Fruit fly (Drosophila melanogaster) whole organism, embryonic: ENCODE results near the gene CG8349.

Experiments used
- ATbp ChIP-seq: fragments of 200-800 bp; sonication (Bioruptor generic); optimal IDR thresholded peaks from 2 replicates; lab custom pipeline; 2017; ENCODE audit warnings: missing biosample characterization, mild to moderate bottlenecking, missing genetic modification characterization, missing genetic modification reagents
- CG10209 ChIP-seq: fragments of 200-800 bp; sonication (Bioruptor generic); optimal IDR thresholded peaks from 3 replicates; lab custom pipeline; 2017; ENCODE audit warnings: missing biosample characterization, mild to moderate bottlenecking, missing genetic modification characterization, missing genetic modification reagents
- CG14710 ChIP-seq: fragments of 200-800 bp; sonication (Bioruptor generic); optimal IDR thresholded peaks from 3 replicates; lab custom pipeline; 2019; ENCODE audit warnings: missing biosample characterization, mild to moderate bottlenecking, missing genetic modification characterization, moderate library complexity
- CG15011 ChIP-seq: fragments of 200-800 bp; sonication (Bioruptor generic); optimal IDR thresholded peaks from 3 replicates; lab custom pipeline; 2018; ENCODE audit warnings: missing biosample characterization, mild to moderate bottlenecking, missing genetic modification characterization
- CG15073 ChIP-seq: fragments of 200-800 bp; sonication (Bioruptor generic); optimal IDR thresholded peaks from 2 replicates; lab custom pipeline; 2016; ENCODE audit warnings: missing biosample characterization, missing genetic modification characterization
- CG1529 ChIP-seq: fragments of 200-800 bp; sonication (Bioruptor generic); optimal IDR thresholded peaks from 3 replicates; lab custom pipeline; 2018; ENCODE audit warnings: missing biosample characterization, missing genetic modification characterization
- CG16815 ChIP-seq: fragments of 200-800 bp; sonication (Bioruptor generic); optimal IDR thresholded peaks from 3 replicates; lab custom pipeline; 2017; ENCODE audit warnings: missing biosample characterization, mild to moderate bottlenecking, missing genetic modification characterization
- CG17359 ChIP-seq: fragments of 200-800 bp; sonication (Bioruptor generic); optimal IDR thresholded peaks from 3 replicates; lab custom pipeline; 2018; ENCODE audit warnings: missing biosample characterization, mild to moderate bottlenecking, missing genetic modification characterization, moderate library complexity
- CG2678 ChIP-seq: fragments of 200-800 bp; sonication (Bioruptor generic); optimal IDR thresholded peaks from 3 replicates; lab custom pipeline; 2019; ENCODE audit warnings: missing biosample characterization, mild to moderate bottlenecking, missing genetic modification characterization, moderate library complexity
- CG3163 ChIP-seq: fragments of 200-800 bp; sonication (Bioruptor generic); optimal IDR thresholded peaks from 3 replicates; lab custom pipeline; 2016; ENCODE audit warnings: missing biosample characterization, missing genetic modification characterization
- CG3281 ChIP-seq: fragments of 200-800 bp; sonication (Bioruptor generic); optimal IDR thresholded peaks from 3 replicates; lab custom pipeline; 2017; ENCODE audit warnings: missing biosample characterization, mild to moderate bottlenecking, missing genetic modification characterization
- CG34224 ChIP-seq: fragments of 200-800 bp; sonication (Bioruptor generic); IDR thresholded peaks from 3 replicates; pipeline ENCODE4 v1.3.6; 2022; ENCODE audit warnings: missing biosample characterization, missing genetic modification characterization; ENCODE audit not compliant: partially characterized antibody
- CG3726 ChIP-seq: fragments of 200-800 bp; sonication (Bioruptor generic); IDR thresholded peaks from 3 replicates; pipeline ENCODE4, ENCODE4 v1.3.6; 2022; ENCODE audit warnings: missing biosample characterization, missing genetic modification characterization
- CG5180 ChIP-seq: fragments of 200-800 bp; sonication (Bioruptor generic); optimal IDR thresholded peaks from 3 replicates; lab custom pipeline; 2017; ENCODE audit warnings: missing biosample characterization, missing genetic modification characterization, mild to moderate bottlenecking, moderate library complexity, missing genetic modification reagents
- CG6654 ChIP-seq: fragments of 200-800 bp; sonication (Bioruptor generic); optimal IDR thresholded peaks from 2 replicates; lab custom pipeline; 2017; ENCODE audit warnings: missing biosample characterization, mild to moderate bottlenecking, missing genetic modification characterization
- CG7271 ChIP-seq: fragments of 200-800 bp; sonication (Bioruptor generic); optimal IDR thresholded peaks from 2 replicates; lab custom pipeline; 2018; ENCODE audit warnings: missing biosample characterization, mild to moderate bottlenecking, missing genetic modification characterization, moderate library complexity
- CG7839 ChIP-seq: fragments of 200-800 bp; sonication (Bioruptor generic); optimal IDR thresholded peaks from 3 replicates; lab custom pipeline; 2018; ENCODE audit warnings: missing biosample characterization, mild to moderate bottlenecking, missing genetic modification characterization, moderate library complexity
- CG8478 ChIP-seq: fragments of >200 bp; optimal IDR thresholded peaks from 2 replicates; lab custom pipeline; 2018
- CG9727 ChIP-seq: fragments of 200-800 bp; sonication (Bioruptor generic); optimal IDR thresholded peaks from 3 replicates; lab custom pipeline; 2017; ENCODE audit warnings: missing biosample characterization, mild to moderate bottlenecking, missing genetic modification characterization
- Dip2 ChIP-seq: fragments of 200-800 bp; sonication (Bioruptor generic); IDR thresholded peaks from 2 replicates; pipeline ENCODE4 v1.3.6; 2022; ENCODE audit warnings: missing biosample characterization, missing genetic modification characterization
- Ets97D ChIP-seq: fragments of 200-800 bp; sonication (Bioruptor generic); optimal IDR thresholded peaks from 3 replicates; lab custom pipeline; 2016; ENCODE audit warnings: missing biosample characterization, missing genetic modification characterization
- Fer1 ChIP-seq: fragments of 200-800 bp; sonication (Bioruptor generic); optimal IDR thresholded peaks from 2 replicates; lab custom pipeline; 2017; ENCODE audit warnings: missing biosample characterization, mild to moderate bottlenecking, missing genetic modification characterization
- HmgZ ChIP-seq: fragments of 200-800 bp; sonication (Bioruptor generic); optimal IDR thresholded peaks from 2 replicates; lab custom pipeline; 2018; ENCODE audit warnings: missing biosample characterization, mild to moderate bottlenecking, missing genetic modification characterization
- NK7.1 ChIP-seq: fragments of 200-800 bp; sonication (Bioruptor generic); optimal IDR thresholded peaks from 3 replicates; lab custom pipeline; 2016; ENCODE audit warnings: missing biosample characterization, missing genetic modification characterization
- Optix ChIP-seq: fragments of 200-800 bp; sonication (Bioruptor generic); IDR thresholded peaks from 3 replicates; pipeline ENCODE4 v1.3.6; 2022; ENCODE audit warnings: missing biosample characterization, missing genetic modification characterization
- Pdp1 ChIP-seq, 2 experiments: fragments of 200-800 bp; sonication (Bioruptor generic); optimal IDR thresholded peaks; 3 replicates each; lab custom pipeline; 2016; ENCODE audit warnings: missing biosample characterization in 2 of 2, missing genetic modification characterization in 2 of 2, mild to moderate bottlenecking in 1 of 2, moderate library complexity in 1 of 2
- Poxn ChIP-seq: fragments of 200-800 bp; sonication (Bioruptor generic); IDR thresholded peaks from 2 replicates; pipeline ENCODE4 v1.3.6; 2022; ENCODE audit warnings: missing biosample characterization, missing genetic modification characterization
- Ptx1 ChIP-seq: fragments of 200-800 bp; sonication (Bioruptor generic); IDR thresholded peaks from 2 replicates; pipeline ENCODE4 v1.3.6; 2022; ENCODE audit warnings: missing biosample characterization, missing genetic modification characterization
- Rx ChIP-seq: fragments of 200-800 bp; sonication (Bioruptor generic); IDR thresholded peaks from 2 replicates; pipeline ENCODE4 v1.3.6; 2022; ENCODE audit warnings: missing biosample characterization, missing genetic modification characterization
- Usf ChIP-seq: fragments of 200-800 bp; sonication (Bioruptor generic); optimal IDR thresholded peaks from 2 replicates; lab custom pipeline; 2017; ENCODE audit warnings: missing genotype, missing biosample characterization, missing genetic modification characterization
- YL-1 ChIP-seq: fragments of 200-800 bp; sonication (Bioruptor generic); optimal IDR thresholded peaks from 3 replicates; lab custom pipeline; 2017; ENCODE audit warnings: missing biosample characterization, mild to moderate bottlenecking, missing genetic modification characterization
- ap ChIP-seq: fragments of 200-800 bp; sonication (Bioruptor generic); IDR thresholded peaks from 2 replicates; pipeline ENCODE4 v1.3.6; 2022; ENCODE audit warnings: missing biosample characterization, missing genetic modification characterization
- caup ChIP-seq: fragments of 200-800 bp; sonication (Bioruptor generic); optimal IDR thresholded peaks from 3 replicates; lab custom pipeline; 2017; ENCODE audit warnings: missing biosample characterization, mild to moderate bottlenecking, missing genetic modification characterization, moderate library complexity; ENCODE audit not compliant: severe bottlenecking
- dan ChIP-seq: fragments of 200-800 bp; sonication (Bioruptor generic); IDR thresholded peaks from 2 replicates; pipeline ENCODE4 v1.3.6; 2022; ENCODE audit warnings: missing biosample characterization, missing genetic modification characterization
- dysf ChIP-seq: fragments of 200-800 bp; sonication (Bioruptor generic); IDR thresholded peaks from 3 replicates; pipeline ENCODE4 v1.3.6; 2022; ENCODE audit warnings: missing biosample characterization, missing genetic modification characterization
- gfzf ChIP-seq: fragments of 200-800 bp; sonication (Bioruptor generic); optimal IDR thresholded peaks from 2 replicates; lab custom pipeline; 2016; ENCODE audit warnings: missing biosample characterization, mild to moderate bottlenecking, missing genetic modification characterization, moderate library complexity
- hkb ChIP-seq, 2 experiments: fragments of 200-800 bp in 1 of 2; fragments of >200 bp in 1 of 2; sonication (Bioruptor generic) in 1 of 2; IDR thresholded peaks in 1 of 2; optimal IDR thresholded peaks in 1 of 2; 2 replicates each; pipeline versions ENCODE4 v1.3.6 to Lab custom; 2017 to 2022; ENCODE audit warnings: missing biosample characterization in 1 of 2, missing genetic modification characterization in 1 of 2
- ind ChIP-seq: fragments of 200-800 bp; sonication (Bioruptor generic); optimal IDR thresholded peaks from 3 replicates; lab custom pipeline; 2016; ENCODE audit warnings: missing biosample characterization, missing genetic modification characterization
- lbe ChIP-seq: fragments of 200-800 bp; sonication (Bioruptor generic); optimal IDR thresholded peaks from 2 replicates; lab custom pipeline; 2016; ENCODE audit warnings: missing biosample characterization, mild to moderate bottlenecking, missing genetic modification characterization
- lmd ChIP-seq: fragments of 200-800 bp; sonication (Bioruptor generic); IDR thresholded peaks from 2 replicates; pipeline ENCODE4 v1.3.6; 2022; ENCODE audit warnings: missing biosample characterization, missing genetic modification characterization
- luna ChIP-seq: fragments of 200-800 bp; sonication (Bioruptor generic); optimal IDR thresholded peaks from 2 replicates; lab custom pipeline; 2016; ENCODE audit warnings: missing biosample characterization, missing genetic modification characterization
- nom ChIP-seq: fragments of 200-800 bp; sonication (Bioruptor generic); optimal IDR thresholded peaks from 2 replicates; lab custom pipeline; 2017; ENCODE audit warnings: missing biosample characterization, missing genetic modification characterization, mild to moderate bottlenecking, moderate library complexity, missing genetic modification reagents
- p53 ChIP-seq: fragments of 200-800 bp; sonication (Bioruptor generic); optimal IDR thresholded peaks from 2 replicates; lab custom pipeline; 2016; ENCODE audit warnings: missing biosample characterization, missing genetic modification characterization
- pho ChIP-seq: fragments of 200-800 bp; sonication (Bioruptor generic); optimal IDR thresholded peaks from 2 replicates; lab custom pipeline; 2016; ENCODE audit warnings: missing biosample characterization, missing genetic modification characterization
- salm ChIP-seq: fragments of 200-800 bp; sonication (Bioruptor generic); optimal IDR thresholded peaks from 2 replicates; lab custom pipeline; 2018; ENCODE audit warnings: missing biosample characterization, mild to moderate bottlenecking, missing genetic modification characterization
- sens ChIP-seq: fragments of 200-800 bp; sonication (Bioruptor generic); peaks from one replicate; lab custom pipeline; 2016; ENCODE audit warnings: missing biosample characterization, missing genetic modification characterization
- slbo ChIP-seq: fragments of 200-800 bp; sonication (Bioruptor generic); IDR thresholded peaks from 2 replicates; pipeline ENCODE4 v1.3.6; 2022; ENCODE audit warnings: missing biosample characterization, missing genetic modification characterization
- slou ChIP-seq: fragments of 200-800 bp; sonication (Bioruptor generic); optimal IDR thresholded peaks from 3 replicates; lab custom pipeline; 2016; ENCODE audit warnings: missing biosample characterization, missing genetic modification characterization
- sr ChIP-seq: fragments of 200-800 bp; sonication (Bioruptor generic); IDR thresholded peaks from 3 replicates; pipeline ENCODE4 v1.3.6; 2022; ENCODE audit warnings: missing biosample characterization, missing genetic modification characterization
- wor ChIP-seq: fragments of 200-800 bp; sonication (Bioruptor generic); IDR thresholded peaks from 2 replicates; pipeline ENCODE4 v1.3.6; 2022; ENCODE audit warnings: missing biosample characterization, missing genetic modification characterization

The CG8349 gene

DNA sequence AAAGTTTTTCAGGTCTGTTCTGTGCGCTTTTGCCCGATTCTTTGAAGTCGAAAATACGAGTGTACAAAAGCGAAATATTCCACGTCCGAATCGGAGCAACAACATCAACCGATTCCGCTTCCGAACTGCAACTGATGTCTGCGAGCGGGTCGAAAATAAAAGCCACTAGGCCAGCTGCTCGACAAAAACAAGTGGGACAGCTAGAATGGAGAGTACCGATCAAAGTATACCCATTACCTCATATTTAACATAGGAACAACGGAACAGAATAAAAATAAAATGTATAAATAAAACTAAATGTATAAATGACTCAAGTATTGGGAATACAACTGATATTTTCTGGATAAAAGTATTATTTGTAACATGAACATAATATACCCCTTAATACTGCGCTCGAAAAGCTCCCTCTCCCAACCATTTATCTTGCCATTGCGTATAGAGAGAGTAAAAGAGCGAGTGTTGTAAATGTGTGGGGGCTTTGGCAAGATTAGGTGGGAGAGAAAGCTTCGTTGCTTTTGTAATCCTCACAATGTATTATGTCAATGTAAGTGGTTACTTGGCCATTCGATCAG, 10.6 kb upstream of the CG8349 start, which contains the start of gene SLC5A11 (continued):
- TF ChIP-seq hkb (optimal IDR thresholded peaks at IDR 0.05; lab: Kevin White, UChicago) (no peak), hkb (GFP tag; IDR thresholded peaks at IDR 0.05; lab: Robert Waterston, UW) (peak; percentile 92), nom (GFP tag; lab: Kevin White, UChicago) (peak; percentile 90), Rx (GFP tag; lab: Robert Waterston, UW) (peak; percentile 85), pho (peak; percentile 52), CG17359 (tag; lab: Kevin White, UChicago) (peak; percentile 97), CG1529 (GFP tag; lab: Kevin White, UChicago) (peak; percentile 94), slbo (GFP tag; lab: Robert Waterston, UW) (peak; percentile 100), CG3163 (GFP tag; lab: Kevin White, UChicago) (peak; percentile 46), Usf (GFP tag; lab: Kevin White, UChicago) (peak; percentile 96), YL-1 (GFP tag; lab: Kevin White, UChicago) (peak; percentile 98), CG3726 (GFP tag; lab: Robert Waterston, UW) (peak; percentile 98), Optix (GFP tag; lab: Robert Waterston, UW) (peak; percentile 68; the same call in 2 of the 3 replicates), salm (tag; lab: Kevin White, UChicago) (peak; percentile 81), p53 (peak; percentile 88), CG9727 (GFP tag; lab: Kevin White, UChicago) (peak; percentile 99), CG15011 (peak; percentile 95), CG5180 (GFP tag; lab: Kevin White, UChicago) (peak; percentile 91), Ptx1 (peak; percentile 98), ATbp (GFP tag; lab: Kevin White, UChicago) (peak; percentile 95), CG8478 (no peak), slou (GFP tag; lab: Kevin White, UChicago) (peak; percentile 100), CG3281 (GFP tag; lab: Kevin White, UChicago) (peak; percentile 96), CG2678 (tag; lab: Kevin White, UChicago) (peak; percentile 99), sens (GFP tag; lab: Kevin White, UChicago) (peak; percentile 84), NK7.1 (GFP tag; lab: Kevin White, UChicago) (peak; percentile 97), Poxn (GFP tag; lab: Robert Waterston, UW) (peak; percentile 32; the same call in 1 of the 2 replicates), gfzf (GFP tag; lab: Kevin White, UChicago) (peak; percentile 31), CG6654 (peak; percentile 74), CG15073 (GFP tag; lab: Kevin White, UChicago) (peak; percentile 83), lbe (GFP tag; lab: Kevin White, UChicago) (peak; percentile 99), CG10209 (GFP tag; lab: Kevin White, UChicago) (peak; percentile 94), dan (GFP tag; lab: Robert Waterston, UW) (peak; percentile 49), CG34224 (GFP tag; lab: Robert Waterston, UW) (no peak), luna (GFP tag; lab: Kevin White, UChicago) (peak; percentile 14), Dip2 (GFP tag; lab: Robert Waterston, UW) (peak; percentile 61; the same call in 1 of the 2 replicates), ind (peak; percentile 96), wor (GFP tag; lab: Robert Waterston, UW) (peak; percentile 82), ap (GFP tag; lab: Robert Waterston, UW) (peak; percentile 88), CG14710 (tag; lab: Kevin White, UChicago) (peak; percentile 88), Pdp1 (GFP tag; optimal IDR thresholded peaks at IDR 0.05; lab: Kevin White, UChicago) (peak; percentile 93 to 98), caup (GFP tag; lab: Kevin White, UChicago) (peak; percentile 100), HmgZ (peak; percentile 96), CG16815 (peak; percentile 94), CG7271 (peak; percentile 66), sr (GFP tag; lab: Robert Waterston, UW) (peak; percentile 93), dysf (GFP tag; lab: Robert Waterston, UW) (peak; percentile 99), Ets97D (peak; percentile 96), Fer1 (GFP tag; lab: Kevin White, UChicago) (peak; percentile 99), CG7839 (tag; lab: Kevin White, UChicago) (peak; percentile 100), lmd (GFP tag; lab: Robert Waterston, UW) (peak; percentile 98)
